3 fruit fly cellular contexts compared by ENCODE assay signal in the genomic region with DNA sequence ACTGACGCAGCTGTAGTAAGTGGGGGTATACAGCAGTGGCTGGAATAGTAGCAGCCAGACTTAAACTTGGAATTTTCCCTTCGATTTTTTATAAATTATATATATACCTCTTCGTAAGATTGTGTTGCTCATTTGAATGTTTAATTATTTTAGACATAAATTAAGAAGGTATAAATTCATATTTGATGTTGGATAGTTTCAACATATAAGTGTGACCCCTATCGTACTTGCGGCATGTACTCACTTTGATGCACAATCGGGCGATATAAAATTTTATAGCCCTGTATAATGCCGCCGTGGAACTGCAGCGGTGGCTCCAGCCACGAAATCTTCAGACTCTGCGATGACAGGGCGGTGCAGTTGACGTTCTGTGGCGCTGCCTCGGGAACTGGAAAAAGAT.
TF ChIP-seq lines count a peak whose summit lies in the region.

No protein-coding gene starts in this region.

- no peak for TF ChIP-seq CTCF in whole organism, embryonic (GFP tag; optimal IDR thresholded peaks at IDR 0.05; lab: Kevin White, UChicago)

TF ChIP-seq in whole organism, embryonic, 481 proteins besides CTCF, POLR2A, EP300 and RAD21:
- TF ChIP-seq CG33213 (GFP tag; optimal IDR thresholded peaks at IDR 0.05; lab: Kevin White, UChicago) (no peak), Ets65A (GFP tag; lab: Kevin White, UChicago) (peak; percentile 67), chm (GFP tag; IDR thresholded peaks at IDR 0.05; lab: Robert Waterston, UW) (no peak), dimm (GFP tag; IDR thresholded peaks at IDR 0.05; lab: Robert Waterston, UW) (no peak), sens (GFP tag; lab: Kevin White, UChicago) (peak; percentile 3)

TF ChIP-seq in whole organism, prepupa, 60 proteins besides CTCF, POLR2A, EP300 and RAD21 (continues in another document):
- peak; percentile 24 for TF ChIP-seq OdsH (GFP tag; optimal IDR thresholded peaks at IDR 0.05; lab: Kevin White, UChicago)
- no peak for TF ChIP-seq CG3032 (tag; optimal IDR thresholded peaks at IDR 0.05; lab: Kevin White, UChicago)
- TF ChIP-seq Ets96B (tag; optimal IDR thresholded peaks at IDR 0.05; lab: Kevin White, UChicago), result peak; percentile 26
- TF ChIP-seq CG6854 (GFP tag; optimal IDR thresholded peaks at IDR 0.05; lab: Kevin White, UChicago), result no peak
- no peak for TF ChIP-seq CG34406 (GFP tag; optimal IDR thresholded peaks at IDR 0.05; lab: Kevin White, UChicago)
- no peak for TF ChIP-seq spab (GFP tag; optimal IDR thresholded peaks at IDR 0.05; lab: Kevin White, UChicago)
- TF ChIP-seq CG9139 (GFP tag; optimal IDR thresholded peaks at IDR 0.05; lab: Kevin White, UChicago), result no peak
- no peak for TF ChIP-seq salr (GFP tag; optimal IDR thresholded peaks at IDR 0.05; lab: Kevin White, UChicago)
- no peak for TF ChIP-seq topi (GFP tag; optimal IDR thresholded peaks at IDR 0.05; lab: Kevin White, UChicago)
- no peak for TF ChIP-seq pdm3 (GFP tag; optimal IDR thresholded peaks at IDR 0.05; lab: Kevin White, UChicago)
- no peak for TF ChIP-seq CG1621 (tag; optimal IDR thresholded peaks at IDR 0.05; lab: Kevin White, UChicago)
- TF ChIP-seq CG7368 (GFP tag; optimal IDR thresholded peaks at IDR 0.05; lab: Kevin White, UChicago), result no peak
- no peak for TF ChIP-seq CG16779 (tag; optimal IDR thresholded peaks at IDR 0.05; lab: Kevin White, UChicago)
- peak; percentile 4 for TF ChIP-seq CG10631 (GFP tag; optimal IDR thresholded peaks at IDR 0.05; lab: Kevin White, UChicago)
- no peak for TF ChIP-seq CG8632 (GFP tag; optimal IDR thresholded peaks at IDR 0.05; lab: Kevin White, UChicago)
- no peak for TF ChIP-seq CG8319 (GFP tag; optimal IDR thresholded peaks at IDR 0.05; lab: Kevin White, UChicago)
- TF ChIP-seq dsx (GFP tag; optimal IDR thresholded peaks at IDR 0.05; lab: Kevin White, UChicago; ENCODE audit: poor library complexity, severe bottlenecking), result peak; percentile 8
- no peak for TF ChIP-seq Ets21C (GFP tag; optimal IDR thresholded peaks at IDR 0.05; lab: Kevin White, UChicago)
- no peak for TF ChIP-seq CG11762 (GFP tag; optimal IDR thresholded peaks at IDR 0.05; lab: Kevin White, UChicago; ENCODE audit: insufficient read depth)
- no peak for TF ChIP-seq CG31627 (GFP tag; optimal IDR thresholded peaks at IDR 0.05; lab: Kevin White, UChicago)
- no peak for TF ChIP-seq vri (GFP tag; optimal IDR thresholded peaks at IDR 0.05; lab: Kevin White, UChicago)
- TF ChIP-seq Hr39 (GFP tag; optimal IDR thresholded peaks at IDR 0.05; lab: Kevin White, UChicago), result no peak
- TF ChIP-seq fkh (GFP tag; optimal IDR thresholded peaks at IDR 0.05; lab: Kevin White, UChicago), result no peak
- TF ChIP-seq Eip78C (GFP tag; lab: Kevin White, UChicago), result peak; percentile 66
- TF ChIP-seq Smox (GFP tag; optimal IDR thresholded peaks at IDR 0.05; lab: Kevin White, UChicago), result no peak
- TF ChIP-seq Sox14 (GFP tag; optimal IDR thresholded peaks at IDR 0.05; lab: Kevin White, UChicago), result no peak
- TF ChIP-seq Sox102F (GFP tag; optimal IDR thresholded peaks at IDR 0.05; lab: Kevin White, UChicago), result no peak
- TF ChIP-seq fd85E (GFP tag; optimal IDR thresholded peaks at IDR 0.05; lab: Kevin White, UChicago), result no peak
- no peak for TF ChIP-seq CG6808 (GFP tag; optimal IDR thresholded peaks at IDR 0.05; lab: Kevin White, UChicago)
- no peak for TF ChIP-seq net (GFP tag; optimal IDR thresholded peaks at IDR 0.05; lab: Kevin White, UChicago)
- TF ChIP-seq cyc (GFP tag; optimal IDR thresholded peaks at IDR 0.05; lab: Kevin White, UChicago), result no peak
- 0 out of 3 replicates have a peak, but pooled peaks have one; percentile 16 for TF ChIP-seq eg (GFP tag; IDR thresholded peaks at IDR 0.05; lab: Robert Waterston, UW)
- TF ChIP-seq CG32006 (GFP tag; optimal IDR thresholded peaks at IDR 0.05; lab: Kevin White, UChicago), result peak; percentile 35
- TF ChIP-seq CG3919 (GFP tag; optimal IDR thresholded peaks at IDR 0.05; lab: Kevin White, UChicago), result no peak
- TF ChIP-seq acj6 (GFP tag; optimal IDR thresholded peaks at IDR 0.05; lab: Kevin White, UChicago), result no peak
- no peak for TF ChIP-seq CG11902 (GFP tag; optimal IDR thresholded peaks at IDR 0.05; lab: Kevin White, UChicago)
- TF ChIP-seq Met (GFP tag; optimal IDR thresholded peaks at IDR 0.05; lab: Kevin White, UChicago), result no peak
- TF ChIP-seq esn (GFP tag; optimal IDR thresholded peaks at IDR 0.05; lab: Kevin White, UChicago), result no peak
- TF ChIP-seq CG4318 (GFP tag; optimal IDR thresholded peaks at IDR 0.05; lab: Kevin White, UChicago), result no peak
- TF ChIP-seq CG6163 (GFP tag; IDR thresholded peaks at IDR 0.05; lab: Robert Waterston, UW), result 0 out of 3 replicates have a peak, but pooled peaks have one; percentile 42
- TF ChIP-seq CG6792 (GFP tag; optimal IDR thresholded peaks at IDR 0.05; lab: Kevin White, UChicago), result no peak
- no peak for TF ChIP-seq CG11294 (GFP tag; IDR thresholded peaks at IDR 0.05; lab: Robert Waterston, UW)

TF ChIP-seq in whole organism, pupa, 21 proteins besides CTCF, POLR2A, EP300 and RAD21:
- TF ChIP-seq CG14655 (GFP tag; optimal IDR thresholded peaks at IDR 0.05; lab: Kevin White, UChicago), result peak; percentile 32
- TF ChIP-seq CG13204 (GFP tag; optimal IDR thresholded peaks at IDR 0.05; lab: Kevin White, UChicago), result no peak
- no peak for TF ChIP-seq CG4496 (GFP tag; IDR thresholded peaks at IDR 0.05; lab: Robert Waterston, UW)
- TF ChIP-seq CG9948 (tag; optimal IDR thresholded peaks at IDR 0.05; lab: Kevin White, UChicago), result peak; percentile 20
- no peak for TF ChIP-seq gl (tag; optimal IDR thresholded peaks at IDR 0.05; lab: Kevin White, UChicago)
- TF ChIP-seq EcR (GFP tag; optimal IDR thresholded peaks at IDR 0.05; lab: Kevin White, UChicago), result no peak
- TF ChIP-seq CG8301 (tag; optimal IDR thresholded peaks at IDR 0.05; lab: Kevin White, UChicago), result no peak
- TF ChIP-seq CG15710 (tag; optimal IDR thresholded peaks at IDR 0.05; lab: Kevin White, UChicago), result peak; percentile 36
- peak; percentile 26 for TF ChIP-seq CG8159 (tag; optimal IDR thresholded peaks at IDR 0.05; lab: Kevin White, UChicago)
- TF ChIP-seq CG10348 (GFP tag; IDR thresholded peaks at IDR 0.05; lab: Robert Waterston, UW), result no peak
- TF ChIP-seq Ets98B (GFP tag; IDR thresholded peaks at IDR 0.05; lab: Robert Waterston, UW), result 0 out of 2 replicates have a peak, but pooled peaks have one; percentile 13
- TF ChIP-seq fd96Ca (GFP tag; IDR thresholded peaks at IDR 0.05; lab: Robert Waterston, UW), result no peak
- no peak for TF ChIP-seq Snoo (tag; optimal IDR thresholded peaks at IDR 0.05; lab: Kevin White, UChicago)
